Fruit fly (Drosophila melanogaster): ENCODE measurements around the gene Grasp65.

Gene Grasp65

dm6 chr3L:19941162-19941561 lies 16.4 kb downstream of the Grasp65 start:
- TF ChIP-seq Hnf4 (GFP tag; optimal IDR thresholded peaks at IDR 0.05) (no peak), dl (GFP tag; optimal IDR thresholded peaks at IDR 0.05; ENCODE audit: insufficient read depth in 1 of 2, partially characterized antibody in 2 of 2) (no peak), br (GFP tag; optimal IDR thresholded peaks at IDR 0.05) (no peak), rgr (GFP tag; optimal IDR thresholded peaks at IDR 0.05) (no peak), Jra (GFP tag; optimal IDR thresholded peaks at IDR 0.05) (no peak), Myc (optimal IDR thresholded peaks at IDR 0.05) (no peak), sv (GFP tag; optimal IDR thresholded peaks at IDR 0.05) (no peak)

- TF ChIP-seq dsf (GFP tag; optimal IDR thresholded peaks at IDR 0.05; ENCODE audit: borderline replicate concordance) (no peak), lola (GFP tag; optimal IDR thresholded peaks at IDR 0.05) (no peak), Hr78 (GFP tag; optimal IDR thresholded peaks at IDR 0.05) (no peak), Dif (GFP tag; optimal IDR thresholded peaks at IDR 0.05; ENCODE audit: partially characterized antibody) (no peak), psq (GFP tag; optimal IDR thresholded peaks at IDR 0.05) (no peak), Hnf4 (GFP tag; optimal IDR thresholded peaks at IDR 0.05) (no peak), rgr (GFP tag; optimal IDR thresholded peaks at IDR 0.05) (peak; percentile 3), CrebA (GFP tag; optimal IDR thresholded peaks at IDR 0.05; ENCODE audit: borderline replicate concordance) (no peak), dmrt93B (GFP tag; optimal IDR thresholded peaks at IDR 0.05) (no peak)
These were observed 20.7 kb downstream of the Grasp65 start for dm6 chr3L:19945469-19945868.

dm6 chr3L:19951035-19951434 lies 26.3 kb downstream of the Grasp65 start, which contains the start of gene CG32219:
Gene CG32219, minus strand, starts transcription at chr3L:19951135.
- TF ChIP-seq Abd-B (GFP tag; optimal IDR thresholded peaks at IDR 0.05), result no peak
- TF ChIP-seq dmrt93B (GFP tag; optimal IDR thresholded peaks at IDR 0.05), result no peak
- no peak for TF ChIP-seq Hr83 (GFP tag; optimal IDR thresholded peaks at IDR 0.05; ENCODE audit: poor library complexity, severe bottlenecking)
- no peak for TF ChIP-seq Rel (GFP tag; optimal IDR thresholded peaks at IDR 0.05)
- no peak for TF ChIP-seq Rel (tag; optimal IDR thresholded peaks at IDR 0.05)
- TF ChIP-seq Dif (GFP tag; optimal IDR thresholded peaks at IDR 0.05; ENCODE audit: partially characterized antibody), result no peak
- TF ChIP-seq CrebA (GFP tag; optimal IDR thresholded peaks at IDR 0.05; ENCODE audit: borderline replicate concordance), result no peak

dm6 chr3L:19951868-19952267 lies 27.1 kb downstream of the Grasp65 start, which contains the start of gene CG34258:
Gene CG34258, minus strand, starts transcription at chr3L:19951968.
- no peak for TF ChIP-seq sv (GFP tag; optimal IDR thresholded peaks at IDR 0.05)
- no peak for TF ChIP-seq Vsx2 (GFP tag; optimal IDR thresholded peaks at IDR 0.05; ENCODE audit: partially characterized antibody)

dm6 chr3L:19952690-19953089 lies 27.9 kb downstream of the Grasp65 start, which contains the start of gene CG33710:
Gene CG33710, minus strand, starts transcription at chr3L:19952790.
- TF ChIP-seq Abd-B (GFP tag; optimal IDR thresholded peaks at IDR 0.05) (no peak), h (GFP tag; optimal IDR thresholded peaks at IDR 0.05) (no peak), HLH106 (tag; optimal IDR thresholded peaks at IDR 0.05) (no peak), tai (GFP tag; optimal IDR thresholded peaks at IDR 0.05) (no peak), Dfd (GFP tag; optimal IDR thresholded peaks at IDR 0.05) (no peak), dmrt93B (GFP tag; optimal IDR thresholded peaks at IDR 0.05) (no peak), dsf (GFP tag; optimal IDR thresholded peaks at IDR 0.05; ENCODE audit: borderline replicate concordance) (no peak), lola (GFP tag; optimal IDR thresholded peaks at IDR 0.05) (no peak), GATAd (GFP tag; optimal IDR thresholded peaks at IDR 0.05) (no peak), sv (GFP tag; optimal IDR thresholded peaks at IDR 0.05) (no peak), Myc (optimal IDR thresholded peaks at IDR 0.05) (no peak), Hr83 (GFP tag; optimal IDR thresholded peaks at IDR 0.05; ENCODE audit: poor library complexity, severe bottlenecking) (no peak), N (GFP tag; optimal IDR thresholded peaks at IDR 0.05) (no peak)

dm6 chr3L:19953612-19954011 lies 28.9 kb downstream of the Grasp65 start, which contains the start of gene CG42655:
Gene CG42655, minus strand, starts transcription at chr3L:19953712.
- TF ChIP-seq sage (GFP tag; optimal IDR thresholded peaks at IDR 0.05) (no peak), dsf (GFP tag; optimal IDR thresholded peaks at IDR 0.05; ENCODE audit: borderline replicate concordance) (no peak), Rel (GFP tag; optimal IDR thresholded peaks at IDR 0.05) (no peak), Rel (tag; optimal IDR thresholded peaks at IDR 0.05) (no peak), dl (GFP tag; optimal IDR thresholded peaks at IDR 0.05; ENCODE audit: insufficient read depth in 1 of 2, partially characterized antibody in 2 of 2) (no peak), CG32264 (GFP tag; optimal IDR thresholded peaks at IDR 0.05) (no peak), N (GFP tag; optimal IDR thresholded peaks at IDR 0.05) (no peak), ey (GFP tag; optimal IDR thresholded peaks at IDR 0.05) (no peak), usp (GFP tag; optimal IDR thresholded peaks at IDR 0.05) (no peak), pan (optimal IDR thresholded peaks at IDR 0.05) (no peak), br (GFP tag; optimal IDR thresholded peaks at IDR 0.05) (no peak), rgr (GFP tag; optimal IDR thresholded peaks at IDR 0.05) (no peak), Sp1 (GFP tag; optimal IDR thresholded peaks at IDR 0.05) (no peak), woc (GFP tag; optimal IDR thresholded peaks at IDR 0.05) (no peak), GATAd (GFP tag; optimal IDR thresholded peaks at IDR 0.05) (no peak), HLH106 (tag; optimal IDR thresholded peaks at IDR 0.05) (no peak), Dif (GFP tag; optimal IDR thresholded peaks at IDR 0.05; ENCODE audit: partially characterized antibody) (no peak), Hnf4 (GFP tag; optimal IDR thresholded peaks at IDR 0.05) (no peak)

All from whole organism, wandering third instar larva.